Fruit fly (Drosophila melanogaster) whole organism, embryonic: ENCODE measurements around the gene cnc.

Experiments
- BtbVII ChIP-seq: fragments of 200-800 bp; sonication (Bioruptor generic); optimal IDR thresholded peaks from 3 replicates; lab custom pipeline; 2017; ENCODE audit warnings: missing biosample characterization, mild to moderate bottlenecking, missing genetic modification characterization
- CG10267 ChIP-seq: fragments of 200-800 bp; sonication (Bioruptor generic); optimal IDR thresholded peaks from 2 replicates; lab custom pipeline; 2018; ENCODE audit warnings: missing biosample characterization, mild to moderate bottlenecking, missing genetic modification characterization, moderate library complexity
- CG11456 ChIP-seq: fragments of 200-800 bp; sonication (Bioruptor generic); IDR thresholded peaks from 3 replicates; pipeline ENCODE4 v1.3.6; 2022; ENCODE audit warnings: missing biosample characterization, missing genetic modification characterization
- CG11560 ChIP-seq: fragments of 200-800 bp; sonication (Bioruptor generic); IDR thresholded peaks from 3 replicates; pipeline ENCODE4 v1.3.6; 2022; ENCODE audit warnings: missing biosample characterization, missing genetic modification characterization
- CG12155 ChIP-seq: fragments of 200-800 bp; sonication (Bioruptor generic); optimal IDR thresholded peaks from 3 replicates; lab custom pipeline; 2016; ENCODE audit warnings: missing biosample characterization, missing genetic modification characterization
- CG13894 ChIP-seq: fragments of 200-800 bp; sonication (Bioruptor generic); optimal IDR thresholded peaks from 3 replicates; lab custom pipeline; 2018; ENCODE audit warnings: missing biosample characterization, mild to moderate bottlenecking, missing genetic modification characterization, moderate library complexity
- CG14441 ChIP-seq: fragments of 200-800 bp; sonication (Bioruptor generic); IDR thresholded peaks from 2 replicates; pipeline ENCODE4 v1.3.6; 2022; ENCODE audit warnings: missing biosample characterization, missing genetic modification characterization
- CG15514 ChIP-seq: fragments of 200-800 bp; sonication (Bioruptor generic); optimal IDR thresholded peaks from 3 replicates; lab custom pipeline; 2017; ENCODE audit warnings: missing biosample characterization, missing genetic modification characterization, mild to moderate bottlenecking, moderate library complexity, missing genetic modification reagents
- CG1647 ChIP-seq: fragments of 200-800 bp; sonication (Bioruptor generic); optimal IDR thresholded peaks from 3 replicates; lab custom pipeline; 2016; ENCODE audit warnings: missing biosample characterization, missing genetic modification characterization
- CG17328 ChIP-seq: fragments of 200-800 bp; sonication (Bioruptor generic); IDR thresholded peaks from 2 replicates; pipeline ENCODE4 v1.3.6; 2022; ENCODE audit warnings: missing biosample characterization, missing genetic modification characterization
- CG42726 ChIP-seq: fragments of 200-800 bp; sonication (Bioruptor generic); IDR thresholded peaks from 2 replicates; pipeline ENCODE4 v1.3.6; 2022; ENCODE audit warnings: missing biosample characterization, missing genetic modification characterization; ENCODE audit not compliant: partially characterized antibody
- CG7987 ChIP-seq: fragments of 200-800 bp; sonication (Bioruptor generic); optimal IDR thresholded peaks from 2 replicates; lab custom pipeline; 2018; ENCODE audit warnings: missing biosample characterization, mild to moderate bottlenecking, missing genetic modification characterization, moderate library complexity
- CG8290 ChIP-seq, 3 experiments: fragments of 200-800 bp; sonication (Bioruptor generic); optimal IDR thresholded peaks; 2 replicates each; lab custom pipeline; 2016 to 2019; ENCODE audit warnings: missing biosample characterization in 3 of 3, missing genetic modification characterization in 3 of 3, mild to moderate bottlenecking in 2 of 3, moderate library complexity in 1 of 3
- CG9609 ChIP-seq: fragments of 200-800 bp; sonication (Bioruptor generic); optimal IDR thresholded peaks from 3 replicates; lab custom pipeline; 2016; ENCODE audit warnings: missing biosample characterization, missing genetic modification characterization
- Dip3 ChIP-seq: fragments of 200-800 bp; sonication (Bioruptor generic); optimal IDR thresholded peaks from 3 replicates; lab custom pipeline; 2016; ENCODE audit warnings: missing biosample characterization, missing genetic modification characterization
- Dp ChIP-seq: fragments of 200-800 bp; sonication (Bioruptor generic); optimal IDR thresholded peaks from 2 replicates; lab custom pipeline; 2018; ENCODE audit warnings: missing biosample characterization, mild to moderate bottlenecking, missing genetic modification characterization, moderate library complexity
- Ets65A ChIP-seq: fragments of 200-800 bp; sonication (Bioruptor generic); peaks from one replicate; lab custom pipeline; 2016; ENCODE audit warnings: missing biosample characterization, missing genetic modification characterization
- Ets97D ChIP-seq: fragments of 200-800 bp; sonication (Bioruptor generic); optimal IDR thresholded peaks from 3 replicates; lab custom pipeline; 2016; ENCODE audit warnings: missing biosample characterization, missing genetic modification characterization
- HLH3B ChIP-seq: fragments of 200-800 bp; sonication (Bioruptor generic); IDR thresholded peaks from 2 replicates; pipeline ENCODE4 v1.3.6; 2022; ENCODE audit warnings: missing biosample characterization, missing genetic modification characterization
- Lim3 ChIP-seq: fragments of 200-800 bp; sonication (Bioruptor generic); IDR thresholded peaks from 2 replicates; pipeline ENCODE4 v1.3.6; 2022; ENCODE audit warnings: missing biosample characterization, missing genetic modification characterization
- Mad ChIP-seq: fragments of 200-800 bp; sonication (Bioruptor generic); optimal IDR thresholded peaks from 2 replicates; lab custom pipeline; 2016; ENCODE audit warnings: missing biosample characterization, missing genetic modification characterization
- Med ChIP-seq: fragments of 200-800 bp; sonication (Bioruptor generic); peaks from one replicate; lab custom pipeline; 2016; ENCODE audit warnings: missing biosample characterization, missing genetic modification characterization, mild to moderate bottlenecking, inconsistent platforms, moderate library complexity
- Meics ChIP-seq: fragments of 200-800 bp; sonication (Bioruptor generic); optimal IDR thresholded peaks from 2 replicates; lab custom pipeline; 2017; ENCODE audit warnings: missing biosample characterization, mild to moderate bottlenecking, missing genetic modification characterization
- Mes4 ChIP-seq: fragments of 200-800 bp; sonication (Bioruptor generic); optimal IDR thresholded peaks from 2 replicates; lab custom pipeline; 2016; ENCODE audit warnings: missing biosample characterization, missing genetic modification characterization
- Pdp1 ChIP-seq, 2 experiments: fragments of 200-800 bp; sonication (Bioruptor generic); optimal IDR thresholded peaks; 3 replicates each; lab custom pipeline; 2016; ENCODE audit warnings: missing biosample characterization in 2 of 2, missing genetic modification characterization in 2 of 2, mild to moderate bottlenecking in 1 of 2, moderate library complexity in 1 of 2
- Vsx1 ChIP-seq: fragments of 200-800 bp; sonication (Bioruptor generic); optimal IDR thresholded peaks from 2 replicates; lab custom pipeline; 2017; ENCODE audit warnings: missing biosample characterization, mild to moderate bottlenecking, missing genetic modification characterization, missing genetic modification reagents
- al ChIP-seq: fragments of 200-800 bp; sonication (Bioruptor generic); IDR thresholded peaks from 2 replicates; pipeline ENCODE4 v1.3.6; 2022; ENCODE audit warnings: missing biosample characterization, missing genetic modification characterization
- aop ChIP-seq: fragments of 200-800 bp; sonication (Bioruptor generic); IDR thresholded peaks from 2 replicates; pipeline ENCODE4 v1.3.6; 2022; ENCODE audit warnings: missing biosample characterization, missing genetic modification characterization
- crp ChIP-seq, 2 experiments: fragments of 200-800 bp; sonication (Bioruptor generic); optimal IDR thresholded peaks; 2 replicates in 1 of 2; 3 replicates in 1 of 2; lab custom pipeline; 2017; ENCODE audit warnings: missing biosample characterization in 2 of 2, missing genetic modification characterization in 2 of 2, mild to moderate bottlenecking in 1 of 2, moderate library complexity in 1 of 2
- cwo ChIP-seq: fragments of 200-800 bp; sonication (Bioruptor generic); optimal IDR thresholded peaks from 3 replicates; lab custom pipeline; 2017; ENCODE audit warnings: missing biosample characterization, missing genetic modification characterization, mild to moderate bottlenecking, moderate library complexity, missing genetic modification reagents
- dpn ChIP-seq, 2 experiments: fragments of 200-800 bp; sonication (Bioruptor generic); optimal IDR thresholded peaks; 3 replicates each; lab custom pipeline; 2016; ENCODE audit warnings: missing biosample characterization in 2 of 2, missing genetic modification characterization in 2 of 2
- fd3F ChIP-seq: fragments of 200-800 bp; sonication (Bioruptor generic); optimal IDR thresholded peaks from 2 replicates; lab custom pipeline; 2018; ENCODE audit warnings: missing biosample characterization, mild to moderate bottlenecking, missing genetic modification characterization, moderate library complexity
- grau ChIP-seq: fragments of 200-800 bp; optimal IDR thresholded peaks from 3 replicates; lab custom pipeline; 2019; ENCODE audit warnings: missing biosample characterization, mild to moderate bottlenecking, missing genetic modification characterization, moderate library complexity
- her ChIP-seq: fragments of 200-800 bp; sonication (Bioruptor generic); optimal IDR thresholded peaks from 2 replicates; lab custom pipeline; 2016; ENCODE audit warnings: missing biosample characterization, missing genetic modification characterization
- klu ChIP-seq: fragments of 200-800 bp; sonication (Bioruptor generic); IDR thresholded peaks from 2 replicates; pipeline ENCODE4 v1.3.6; 2022; ENCODE audit warnings: missing biosample characterization, missing genetic modification characterization
- lilli ChIP-seq: fragments of 200-800 bp; sonication (Bioruptor generic); optimal IDR thresholded peaks from 3 replicates; lab custom pipeline; 2016; ENCODE audit warnings: missing biosample characterization, missing genetic modification characterization
- pfk ChIP-seq: fragments of 200-800 bp; sonication (Bioruptor generic); optimal IDR thresholded peaks from 2 replicates; lab custom pipeline; 2018; ENCODE audit warnings: missing biosample characterization, mild to moderate bottlenecking, missing genetic modification characterization, moderate library complexity
- slbo ChIP-seq: fragments of 200-800 bp; sonication (Bioruptor generic); IDR thresholded peaks from 2 replicates; pipeline ENCODE4 v1.3.6; 2022; ENCODE audit warnings: missing biosample characterization, missing genetic modification characterization
- sob ChIP-seq: fragments of 200-800 bp; sonication (Bioruptor generic); IDR thresholded peaks from 2 replicates; pipeline ENCODE4 v1.3.6; 2022; ENCODE audit warnings: missing biosample characterization, missing genetic modification characterization
- stwl ChIP-seq: fragments of 200-800 bp; sonication (Bioruptor generic); optimal IDR thresholded peaks from 3 replicates; lab custom pipeline; 2018; ENCODE audit warnings: missing biosample characterization, mild to moderate bottlenecking, missing genetic modification characterization, moderate library complexity
- tgo ChIP-seq: fragments of 200-800 bp; sonication (Bioruptor generic); IDR thresholded peaks from 3 replicates; pipeline ENCODE4 v1.3.6; 2022; ENCODE audit warnings: missing biosample characterization, missing genetic modification characterization
- tin ChIP-seq: fragments of 200-800 bp; sonication (Bioruptor generic); optimal IDR thresholded peaks from 3 replicates; lab custom pipeline; 2016; ENCODE audit warnings: missing biosample characterization, missing genetic modification characterization
- tll ChIP-seq, 2 experiments: fragments of 200-800 bp in 1 of 2; fragments of >200 bp in 1 of 2; sonication (Bioruptor generic) in 1 of 2; optimal IDR thresholded peaks; 2 replicates each; lab custom pipeline; 2017 to 2019; ENCODE audit warnings: missing biosample characterization in 2 of 2, missing genetic modification characterization in 2 of 2, mild to moderate bottlenecking in 1 of 2, moderate library complexity in 1 of 2
- toy ChIP-seq: fragments of 200-800 bp; sonication (Bioruptor generic); IDR thresholded peaks from 2 replicates; pipeline ENCODE4 v1.3.6; 2022; ENCODE audit warnings: missing biosample characterization, missing genetic modification characterization
- zfh2 ChIP-seq: fragments of 200-800 bp; sonication (Bioruptor generic); optimal IDR thresholded peaks from 2 replicates; lab custom pipeline; 2016; ENCODE audit warnings: missing biosample characterization, missing genetic modification characterization

Gene cnc

dm6 chr3R:23211745-23212254, 14.7 kb downstream of the cnc start (continued):
- peak; percentile 2 for TF ChIP-seq fd3F (GFP tag; lab: Kevin White, UChicago)
- TF ChIP-seq sob (GFP tag; lab: Robert Waterston, UW): peak; percentile 59; the same call in 1 of the 2 replicates
- peak; percentile 72 for TF ChIP-seq CG13894 (tag; lab: Kevin White, UChicago)
- TF ChIP-seq Lim3 (GFP tag; lab: Robert Waterston, UW): no peak
- peak; percentile 38 for TF ChIP-seq CG8290 (GFP tag; optimal IDR thresholded peaks at IDR 0.05; lab: Kevin White, UChicago)
- TF ChIP-seq CG8290 (tag; optimal IDR thresholded peaks at IDR 0.05; lab: Kevin White, UChicago): no peak

- TF ChIP-seq CG10267 (tag; lab: Kevin White, UChicago): no peak
- no peak for TF ChIP-seq Ets97D (GFP tag; lab: Kevin White, UChicago)
- peak; percentile 34; the same call in 1 of the 2 replicates for TF ChIP-seq CG14441
- no peak for TF ChIP-seq tgo (GFP tag; lab: Robert Waterston, UW)
- peak; percentile 6 for TF ChIP-seq CG12155 (GFP tag; lab: Kevin White, UChicago)
- no peak for TF ChIP-seq crp (GFP tag; optimal IDR thresholded peaks at IDR 0.05; lab: Kevin White, UChicago)
- TF ChIP-seq stwl (tag; lab: Kevin White, UChicago): no peak
- TF ChIP-seq BtbVII (GFP tag; lab: Kevin White, UChicago): peak; percentile 9
- TF ChIP-seq Meics (GFP tag; lab: Kevin White, UChicago): peak; percentile 36
- no peak for TF ChIP-seq toy (GFP tag; lab: Robert Waterston, UW)
- no peak for TF ChIP-seq CG9609 (GFP tag; lab: Kevin White, UChicago)
- no peak for TF ChIP-seq pfk (GFP tag; lab: Kevin White, UChicago)
- peak; percentile 9 for TF ChIP-seq zfh2 (GFP tag; lab: Kevin White, UChicago)
- TF ChIP-seq CG7987: peak; percentile 95
- TF ChIP-seq CG1647: no peak
- TF ChIP-seq Ets65A (GFP tag; lab: Kevin White, UChicago): peak; percentile 2
- 0 out of 3 replicates have a peak, but pooled peaks have one; percentile 10 for TF ChIP-seq CG11456 (GFP tag; lab: Robert Waterston, UW)
- peak; percentile 53 for TF ChIP-seq slbo (GFP tag; lab: Robert Waterston, UW)
- TF ChIP-seq her (GFP tag; lab: Kevin White, UChicago): peak; percentile 15
- peak; percentile 38 for TF ChIP-seq Vsx1
- TF ChIP-seq Dip3 (GFP tag; lab: Kevin White, UChicago): no peak
- TF ChIP-seq Mad (GFP tag; lab: Kevin White, UChicago): no peak
- no peak for TF ChIP-seq al
- TF ChIP-seq klu (GFP tag; lab: Robert Waterston, UW): no peak
- 0 out of 2 replicates have a peak, but pooled peaks have one; percentile 9 for TF ChIP-seq HLH3B (GFP tag; lab: Robert Waterston, UW)
- TF ChIP-seq grau: peak; percentile 43
- TF ChIP-seq cwo: peak; percentile 27
- no peak for TF ChIP-seq CG42726
- TF ChIP-seq tin (GFP tag; lab: Kevin White, UChicago): no peak
- peak; percentile 21 for TF ChIP-seq lilli (GFP tag; lab: Kevin White, UChicago)
- peak; percentile 6 for TF ChIP-seq CG15514 (GFP tag; lab: Kevin White, UChicago)
- peak; percentile 84 for TF ChIP-seq Med (GFP tag; lab: Kevin White, UChicago)
- TF ChIP-seq aop: no peak
- TF ChIP-seq tll (GFP tag; optimal IDR thresholded peaks at IDR 0.05; lab: Kevin White, UChicago): no peak
- no peak for TF ChIP-seq Mes4 (GFP tag; lab: Kevin White, UChicago)
- TF ChIP-seq CG17328: no peak
- TF ChIP-seq Pdp1 (GFP tag; optimal IDR thresholded peaks at IDR 0.05; lab: Kevin White, UChicago): peak in 1 of 2 experiments; percentile 90
- no peak for TF ChIP-seq CG11560 (tag; lab: Robert Waterston, UW)
- peak in 1 of 2 experiments; percentile 5 for TF ChIP-seq dpn (GFP tag; optimal IDR thresholded peaks at IDR 0.05; lab: Kevin White, UChicago)
- no peak for TF ChIP-seq Dp (GFP tag; lab: Kevin White, UChicago)
Measured at dm6 chr3R:23210243-23211215, 16.0 kb downstream of the cnc start.
